Worm (Caenorhabditis elegans) whole organism, L4 larva: Measurements from ENCODE around the gene ceh-18.

Source experiments
- D1046.2 ChIP-seq: fragments of 200-800 bp; sonication (Bioruptor generic); IDR thresholded peaks from 2 replicates; pipeline ENCODE4 v1.3.6; 2022; ENCODE audit warnings: missing genetic modification characterization, missing compliant biosample characterization
- F26F4.8 ChIP-seq: fragments of 200-800 bp; sonication (Bioruptor generic); conservative IDR thresholded peaks from 2 replicates; pipeline ENCODE4 v1.3.6; 2022; ENCODE audit warnings: missing genetic modification characterization, missing compliant biosample characterization
- T20F7.1 ChIP-seq: fragments of 200-800 bp; sonication (Bioruptor generic); optimal IDR thresholded peaks from 2 replicates; lab custom pipeline; 2018; ENCODE audit warnings: mild to moderate bottlenecking, missing genetic modification characterization, missing compliant biosample characterization
- Y105C5A.15 ChIP-seq: fragments of 200-800 bp; sonication (Bioruptor generic); IDR thresholded peaks from 2 replicates; pipeline ENCODE4 v1.3.6; 2022; ENCODE audit warnings: missing genetic modification characterization, missing compliant biosample characterization
- Y48G9A.11 ChIP-seq: fragments of 200-800 bp; sonication (Bioruptor generic); IDR thresholded peaks from 2 replicates; pipeline ENCODE4 v1.3.6; 2022; ENCODE audit warnings: missing genetic modification reagents, missing genetic modification characterization, missing compliant biosample characterization
- aha-1 ChIP-seq: fragments of 150-350 bp; peaks from one replicate; lab custom pipeline; 2014; ENCODE audit warnings: missing biosample characterization, missing genetic modification characterization
- arid-1 ChIP-seq: fragments of 200-800 bp; sonication (Bioruptor generic); conservative IDR thresholded peaks from 2 replicates; pipeline ENCODE4 v1.3.6; 2022; ENCODE audit warnings: missing genetic modification reagents, missing genetic modification characterization, missing compliant biosample characterization
- daf-12 ChIP-seq: fragments of 150-350 bp; optimal IDR thresholded peaks from 2 replicates; lab custom pipeline; 2014; ENCODE audit warnings: missing biosample characterization, missing genetic modification reagents, missing genetic modification characterization
- daf-16 ChIP-seq, 3 experiments: sonication (generic microtip); optimal IDR thresholded peaks; 2 replicates each; lab custom pipeline; 2016 to 2017; ENCODE audit warnings: missing genetic modification characterization in 3 of 3, missing genetic modification reagents in 3 of 3, mild to moderate bottlenecking in 2 of 3, missing compliant biosample characterization in 2 of 3, missing biosample characterization in 1 of 3, moderate library complexity in 1 of 3
- dmd-6 ChIP-seq: fragments of 200-800 bp; sonication (Bioruptor generic); IDR thresholded peaks from 2 replicates; pipeline ENCODE4 v1.3.6; 2022; ENCODE audit warnings: missing genetic modification reagents, missing genetic modification characterization, missing compliant biosample characterization
- duxl-1 ChIP-seq: sonication (generic microtip); optimal IDR thresholded peaks from 2 replicates; lab custom pipeline; 2016; ENCODE audit warnings: mild to moderate bottlenecking, missing genetic modification characterization, moderate library complexity, missing compliant biosample characterization; ENCODE audit not compliant: poor library complexity
- dve-1 ChIP-seq: sonication (generic microtip); optimal IDR thresholded peaks from 2 replicates; lab custom pipeline; 2017; ENCODE audit warnings: antibody characterized with exemption, mild to moderate bottlenecking, missing genetic modification characterization, missing compliant biosample characterization; ENCODE audit not compliant: insufficient read depth
- egl-27 ChIP-seq: sonication (generic microtip); optimal IDR thresholded peaks from 3 replicates; lab custom pipeline; 2017; ENCODE audit warnings: missing biosample characterization, missing genetic modification reagents, missing genetic modification characterization
- egl-43 ChIP-seq: fragments of 200-800 bp; sonication (Bioruptor generic); IDR thresholded peaks from 2 replicates; pipeline ENCODE4 v1.3.6; 2022; ENCODE audit warnings: missing genetic modification reagents, missing genetic modification characterization, missing compliant biosample characterization
- hlh-11 ChIP-seq: fragments of 200-800 bp; sonication (Bioruptor generic); optimal IDR thresholded peaks from 2 replicates; lab custom pipeline; 2018; ENCODE audit warnings: mild to moderate bottlenecking, missing genetic modification characterization, missing compliant biosample characterization
- hlh-30 ChIP-seq: sonication (generic microtip); optimal IDR thresholded peaks from 2 replicates; lab custom pipeline; 2017; ENCODE audit warnings: antibody characterized with exemption, mild to moderate bottlenecking, missing genetic modification characterization, missing compliant biosample characterization; ENCODE audit not compliant: insufficient read depth
- hmg-1.1 ChIP-seq: fragments of 200-800 bp; sonication (Bioruptor generic); IDR thresholded peaks from 2 replicates; pipeline ENCODE4 v1.3.6; 2022; ENCODE audit warnings: missing genetic modification reagents, missing genetic modification characterization, missing compliant biosample characterization
- jun-1 ChIP-seq: fragments of 150-350 bp; optimal IDR thresholded peaks from 2 replicates; lab custom pipeline; 2014; ENCODE audit warnings: missing biosample characterization, missing genetic modification reagents, missing genetic modification characterization
- lin-29 ChIP-seq: fragments of 200-800 bp; sonication (Bioruptor generic); IDR thresholded peaks from 2 replicates; pipeline ENCODE4 v1.3.6; 2022; ENCODE audit warnings: missing genetic modification reagents, missing genetic modification characterization, missing compliant biosample characterization
- lsy-2 ChIP-seq, 2 experiments: fragments of 150-350 bp in 1 of 2; sonication (generic microtip) in 1 of 2; optimal IDR thresholded peaks; 2 replicates each; lab custom pipeline; 2014 to 2017; ENCODE audit warnings: missing biosample characterization in 2 of 2, missing genetic modification characterization in 2 of 2
- madf-9 ChIP-seq: fragments of 200-800 bp; sonication (Bioruptor generic); conservative IDR thresholded peaks from 2 replicates; pipeline ENCODE4 v1.3.6; 2022; ENCODE audit warnings: missing genetic modification reagents, missing genetic modification characterization, missing compliant biosample characterization
- mxl-2 ChIP-seq: fragments of 200-800 bp; sonication (Bioruptor generic); conservative IDR thresholded peaks from 2 replicates; pipeline ENCODE4 v1.3.6; 2022; ENCODE audit warnings: missing genetic modification reagents, missing genetic modification characterization, missing compliant biosample characterization
- mxl-3 ChIP-seq: fragments of 200-800 bp; sonication (Bioruptor generic); optimal IDR thresholded peaks from 2 replicates; lab custom pipeline; 2018; ENCODE audit warnings: mild to moderate bottlenecking, missing genetic modification characterization, missing compliant biosample characterization
- nhr-237 ChIP-seq: sonication (generic microtip); optimal IDR thresholded peaks from 2 replicates; lab custom pipeline; 2017; ENCODE audit warnings: missing biosample characterization, missing genetic modification characterization
- nhr-25 ChIP-seq: sonication (generic microtip); optimal IDR thresholded peaks from 2 replicates; lab custom pipeline; 2017; ENCODE audit warnings: missing genetic modification characterization, mild to moderate bottlenecking, missing compliant biosample characterization, antibody characterized with exemption, moderate library complexity, borderline replicate concordance; ENCODE audit not compliant: insufficient read depth
- nhr-28 ChIP-seq: fragments of 150-350 bp; optimal IDR thresholded peaks from 2 replicates; lab custom pipeline; 2014; ENCODE audit warnings: missing biosample characterization, missing genetic modification characterization
- nhr-48 ChIP-seq: sonication (generic microtip); optimal IDR thresholded peaks from 2 replicates; lab custom pipeline; 2016; ENCODE audit warnings: mild to moderate bottlenecking, missing genetic modification characterization, missing compliant biosample characterization
- nhr-77 ChIP-seq: fragments of 150-350 bp; optimal IDR thresholded peaks from 2 replicates; lab custom pipeline; 2014; ENCODE audit warnings: missing biosample characterization, missing genetic modification characterization
- pha-4 ChIP-seq, 2 experiments: fragments of 150-350 bp in 1 of 2; fragments of 200-800 bp in 1 of 2; sonication (Bioruptor generic) in 1 of 2; IDR thresholded peaks in 1 of 2; optimal IDR thresholded peaks in 1 of 2; 2 replicates each; pipeline versions ENCODE4 v1.3.6 to Lab custom; 2014 to 2022; ENCODE audit warnings: missing genetic modification characterization in 2 of 2, missing genetic modification reagents in 2 of 2, missing biosample characterization in 1 of 2, missing compliant biosample characterization in 1 of 2
- pqm-1 ChIP-seq: sonication (generic microtip); optimal IDR thresholded peaks from 2 replicates; lab custom pipeline; 2017; ENCODE audit warnings: missing biosample characterization, missing genetic modification characterization
- set-16 ChIP-seq: fragments of 200-800 bp; sonication (Bioruptor generic); IDR thresholded peaks from 2 replicates; pipeline ENCODE4 v1.3.6; 2022; ENCODE audit warnings: missing genetic modification reagents, missing genetic modification characterization, missing compliant biosample characterization
- skn-1 ChIP-seq: fragments of 150-350 bp; optimal IDR thresholded peaks from 2 replicates; lab custom pipeline; 2014; ENCODE audit warnings: missing biosample characterization, missing genetic modification characterization
- unc-39 ChIP-seq: sonication (generic microtip); optimal IDR thresholded peaks from 2 replicates; lab custom pipeline; 2017; ENCODE audit warnings: missing biosample characterization, missing genetic modification characterization
- unc-62 ChIP-seq, 3 experiments: fragments of 150-350 bp in 1 of 3; sonication (generic microtip); optimal IDR thresholded peaks in 2 of 3; peaks in 1 of 3; 1 replicate in 1 of 3; 2 replicates in 2 of 3; lab custom pipeline; 2014 to 2017; ENCODE audit warnings: missing biosample characterization in 3 of 3, missing genetic modification characterization in 3 of 3, missing genetic modification reagents in 3 of 3, missing genotype in 1 of 3

Gene ceh-18

DNA sequence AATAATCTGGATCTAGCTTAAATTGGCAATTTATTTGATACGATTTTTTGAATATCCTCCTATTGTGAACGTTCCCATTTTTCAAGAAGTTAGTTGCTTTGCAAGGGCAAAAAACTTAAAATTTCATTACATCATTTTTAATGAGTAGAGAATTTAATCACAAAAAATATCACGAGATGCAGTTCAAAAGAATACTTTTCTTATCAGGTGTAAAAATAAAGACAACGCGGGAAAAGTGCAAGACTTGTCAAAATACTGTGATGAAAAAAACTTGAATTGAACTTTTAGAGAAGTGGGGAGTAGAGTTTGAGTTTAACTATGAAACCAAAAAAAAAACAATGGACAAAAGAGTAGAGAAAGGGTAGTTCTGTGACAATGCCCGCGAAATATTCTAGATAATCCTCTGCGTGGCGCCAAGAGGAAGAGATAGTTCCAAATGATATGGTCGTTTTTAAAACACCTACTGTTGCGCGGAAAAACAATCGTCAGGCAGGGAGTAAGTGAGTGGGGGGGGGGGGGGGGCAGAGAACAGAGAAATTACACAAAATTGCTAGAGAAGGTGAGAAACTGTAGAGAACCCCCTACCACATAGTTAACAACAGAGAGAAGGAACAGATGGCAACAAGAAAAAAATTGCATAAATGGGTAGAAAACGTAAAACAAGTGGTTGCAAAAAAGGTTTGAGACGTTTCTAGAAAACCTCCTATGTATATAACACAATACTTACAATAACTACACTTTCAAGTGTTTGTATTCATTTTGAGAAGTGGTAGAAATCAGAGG is 32.5 kb downstream of the ceh-18 start:
- TF ChIP-seq T20F7.1 (GFP tag; lab: Kevin White, UChicago) (peak; percentile 30), arid-1 (GFP tag; lab: Robert Waterston, UW) (no peak), hmg-1.1 (GFP tag; lab: Robert Waterston, UW) (no peak), D1046.2 (no peak), egl-27 (no peak), dve-1 (tag; lab: Kevin White, UChicago) (peak; percentile 50), F26F4.8 (GFP tag; lab: Robert Waterston, UW) (no peak), jun-1 (tag; lab: Kevin White, UChicago) (no peak), unc-62 (GFP tag; optimal IDR thresholded peaks at IDR 0.05 in 1 of 2; lab: Kevin White, UChicago) (peak in 1 of 2 experiments; percentile 95), unc-62 (tag; optimal IDR thresholded peaks at IDR 0.05; lab: Kevin White, UChicago) (no peak), nhr-28 (tag; lab: Kevin White, UChicago) (peak; percentile 32), nhr-237 (no peak), lsy-2 (tag; optimal IDR thresholded peaks at IDR 0.05; lab: Kevin White, UChicago) (peak in 1 of 2 experiments; percentile 2), dmd-6 (GFP tag; lab: Robert Waterston, UW) (peak; percentile 73), madf-9 (GFP tag; lab: Robert Waterston, UW) (no peak), daf-16 (GFP tag; optimal IDR thresholded peaks at IDR 0.05; lab: Kevin White, UChicago) (no peak), daf-16 (tag; optimal IDR thresholded peaks at IDR 0.05; lab: Kevin White, UChicago) (peak; percentile 49), pha-4 (GFP tag; IDR thresholded peaks at IDR 0.05; lab: Robert Waterston, UW) (0 out of 2 replicates have a peak, but pooled peaks have one; percentile 9), pha-4 (tag; optimal IDR thresholded peaks at IDR 0.05; lab: Kevin White, UChicago) (no peak), Y48G9A.11 (no peak), pqm-1 (tag; lab: Kevin White, UChicago) (peak; percentile 63), nhr-77 (tag; lab: Kevin White, UChicago) (peak; percentile 60)

DNA sequence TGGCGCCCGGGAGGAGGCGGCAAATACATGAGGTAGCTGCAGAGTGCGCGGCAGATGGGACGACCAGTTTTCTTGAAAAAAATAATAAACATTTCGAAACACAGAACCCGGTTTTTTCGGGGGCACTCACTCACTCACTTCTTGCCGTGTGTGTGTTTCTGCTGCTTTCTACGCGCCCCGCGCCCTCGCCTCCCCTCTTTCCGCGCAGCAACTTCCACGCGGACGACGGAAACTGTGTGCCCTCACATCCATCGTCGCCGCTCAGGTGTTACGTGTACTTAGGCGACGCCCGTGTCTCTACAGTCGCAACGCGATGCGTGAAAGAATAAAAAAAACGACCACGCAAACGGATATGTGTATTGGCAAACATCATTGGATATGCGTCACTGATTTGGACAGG is 33.2 kb downstream of the ceh-18 start:
- TF ChIP-seq aha-1, result peak; percentile 8
- 0 out of 2 replicates have a peak, but pooled peaks have one; percentile 21 for TF ChIP-seq mxl-2
- TF ChIP-seq nhr-48 (tag; lab: Kevin White, UChicago), result peak; percentile 2
- TF ChIP-seq hlh-30 (tag; lab: Kevin White, UChicago), result no peak
- TF ChIP-seq daf-16 (GFP tag; optimal IDR thresholded peaks at IDR 0.05; lab: Kevin White, UChicago), result no peak
- no peak for TF ChIP-seq daf-16 (tag; optimal IDR thresholded peaks at IDR 0.05; lab: Kevin White, UChicago)
- TF ChIP-seq hlh-11 (tag; lab: Kevin White, UChicago), result no peak
- peak; percentile 13 for TF ChIP-seq pha-4 (GFP tag; IDR thresholded peaks at IDR 0.05; lab: Robert Waterston, UW)
- TF ChIP-seq pha-4 (tag; optimal IDR thresholded peaks at IDR 0.05; lab: Kevin White, UChicago), result no peak
- TF ChIP-seq unc-39 (tag; lab: Kevin White, UChicago), result no peak
- TF ChIP-seq skn-1 (tag; lab: Kevin White, UChicago), result no peak
- TF ChIP-seq daf-12 (tag; lab: Kevin White, UChicago), result no peak
- peak; percentile 83 for TF ChIP-seq mxl-3 (GFP tag; lab: Kevin White, UChicago)
- TF ChIP-seq nhr-25 (tag; lab: Kevin White, UChicago), result no peak
- peak; percentile 47; the same call in 1 of the 2 replicates for TF ChIP-seq lin-29
- peak; percentile 71; the same call in 1 of the 2 replicates for TF ChIP-seq madf-9 (GFP tag; lab: Robert Waterston, UW)
- TF ChIP-seq T20F7.1 (GFP tag; lab: Kevin White, UChicago), result no peak
- TF ChIP-seq nhr-77 (tag; lab: Kevin White, UChicago), result no peak
- no peak for TF ChIP-seq nhr-237
- TF ChIP-seq Y105C5A.15 (GFP tag; lab: Robert Waterston, UW), result no peak
- TF ChIP-seq duxl-1 (tag; lab: Kevin White, UChicago), result no peak
- 0 out of 2 replicates have a peak, but pooled peaks have one; percentile 40 for TF ChIP-seq egl-43
- TF ChIP-seq set-16 (GFP tag; lab: Robert Waterston, UW), result peak; percentile 74
